Fruit fly (Drosophila melanogaster) whole organism: ENCODE results near the gene CG4660.

Source experiments
- pan ChIP-seq: fragments of >200 bp; optimal IDR thresholded peaks from 2 replicates; lab custom pipeline; 2017
- usp ChIP-seq: fragments of >200 bp; optimal IDR thresholded peaks from 2 replicates; lab custom pipeline; 2017; ENCODE audit warnings: missing biosample characterization, missing genetic modification characterization, mixed read lengths

dm6 chrX:6092235-6092634 lies 11.1 kb upstream of the CG4660 start:
- TF ChIP-seq usp (GFP tag; lab: Kevin White, UChicago) (no peak), pan (lab: Kevin White, UChicago) (no peak)
